Worm (Caenorhabditis elegans) whole organism, young adult: ENCODE measurements around the gene F09G2.8.

Experiments
- C06A6.2 ChIP-seq: fragments of 200-800 bp; sonication (Bioruptor generic); conservative IDR thresholded peaks from 2 replicates; pipeline ENCODE4 v1.3.6; 2022; ENCODE audit warnings: missing genetic modification characterization, missing compliant biosample characterization
- F23B12.7 ChIP-seq: sonication (generic microtip); optimal IDR thresholded peaks from 2 replicates; lab custom pipeline; 2017; ENCODE audit warnings: missing genetic modification characterization, mild to moderate bottlenecking, missing compliant biosample characterization, antibody characterized with exemption, moderate library complexity; ENCODE audit not compliant: insufficient read depth
- F49E8.2 ChIP-seq: sonication (generic microtip); optimal IDR thresholded peaks from 3 replicates; lab custom pipeline; 2017; ENCODE audit warnings: missing genetic modification characterization, mild to moderate bottlenecking, missing compliant biosample characterization, antibody characterized with exemption, moderate library complexity; ENCODE audit not compliant: insufficient read depth
- K12H6.12 ChIP-seq: fragments of 200-800 bp; sonication (Bioruptor generic); optimal IDR thresholded peaks from 2 replicates; lab custom pipeline; 2018; ENCODE audit warnings: mild to moderate bottlenecking, missing genetic modification characterization, missing compliant biosample characterization
- T07F8.4 ChIP-seq: sonication (generic microtip); optimal IDR thresholded peaks from 2 replicates; lab custom pipeline; 2016; ENCODE audit warnings: mild to moderate bottlenecking, missing genetic modification characterization, moderate library complexity, missing compliant biosample characterization
- Y53G8AR.9 ChIP-seq: fragments of 200-800 bp; sonication (Bioruptor generic); conservative IDR thresholded peaks from 2 replicates; pipeline ENCODE4 v1.3.6; 2022; ENCODE audit warnings: missing genetic modification reagents, missing genetic modification characterization, missing compliant biosample characterization
- Y56A3A.18 ChIP-seq: fragments of 200-800 bp; sonication (Bioruptor generic); IDR thresholded peaks from 2 replicates; pipeline ENCODE4 v1.3.6; 2022; ENCODE audit warnings: missing genetic modification reagents, missing genetic modification characterization, missing compliant biosample characterization
- ZK185.1 ChIP-seq: sonication (generic microtip); optimal IDR thresholded peaks from 2 replicates; lab custom pipeline; 2016; ENCODE audit warnings: mild to moderate bottlenecking, missing genetic modification characterization, missing compliant biosample characterization; ENCODE audit not compliant: poor library complexity, severe bottlenecking
- atf-7 ChIP-seq: sonication (generic microtip); optimal IDR thresholded peaks from 2 replicates; lab custom pipeline; 2017; ENCODE audit warnings: mild to moderate bottlenecking, missing genetic modification characterization, missing compliant biosample characterization
- attf-3 ChIP-seq: fragments of 200-800 bp; sonication (Bioruptor generic); conservative IDR thresholded peaks from 2 replicates; pipeline ENCODE4 v1.3.6; 2022; ENCODE audit warnings: missing genetic modification reagents, missing genetic modification characterization, missing compliant biosample characterization
- cebp-2 ChIP-seq: fragments of 200-800 bp; sonication (Bioruptor generic); IDR thresholded peaks from 2 replicates; pipeline ENCODE4 v1.3.6; 2022; ENCODE audit warnings: missing genetic modification characterization, missing compliant biosample characterization
- ceh-100 ChIP-seq: fragments of 200-800 bp; sonication (Bioruptor generic); IDR thresholded peaks from 2 replicates; pipeline ENCODE4 v1.3.6; 2022; ENCODE audit warnings: missing genetic modification reagents, missing genetic modification characterization, missing compliant biosample characterization
- ceh-27 ChIP-seq: fragments of 200-800 bp; sonication (Bioruptor generic); optimal IDR thresholded peaks from 2 replicates; lab custom pipeline; 2018; ENCODE audit warnings: mild to moderate bottlenecking, missing genetic modification characterization, moderate library complexity, missing compliant biosample characterization
- ceh-40 ChIP-seq: fragments of 200-800 bp; sonication (Bioruptor generic); IDR thresholded peaks from 2 replicates; pipeline ENCODE4 v1.3.6; 2022; ENCODE audit warnings: missing genetic modification characterization, missing compliant biosample characterization
- ceh-58 ChIP-seq: fragments of 200-800 bp; sonication (Bioruptor generic); IDR thresholded peaks from 2 replicates; pipeline ENCODE4 v1.3.6; 2022; ENCODE audit warnings: missing genetic modification characterization, missing compliant biosample characterization
- die-1 ChIP-seq: sonication (generic microtip); optimal IDR thresholded peaks from 2 replicates; lab custom pipeline; 2016; ENCODE audit warnings: missing genotype, mild to moderate bottlenecking, missing genetic modification characterization, missing compliant biosample characterization
- dox-1 ChIP-seq: fragments of 200-800 bp; sonication (Bioruptor generic); IDR thresholded peaks from 2 replicates; pipeline ENCODE4 v1.3.6; 2022; ENCODE audit warnings: missing genetic modification reagents, missing genetic modification characterization, missing compliant biosample characterization
- dpff-1 ChIP-seq: sonication (generic microtip); optimal IDR thresholded peaks from 2 replicates; lab custom pipeline; 2017; ENCODE audit warnings: mild to moderate bottlenecking, missing genetic modification characterization, missing compliant biosample characterization
- ekl-4 ChIP-seq: fragments of 200-800 bp; sonication (Bioruptor generic); IDR thresholded peaks from 2 replicates; pipeline ENCODE4 v1.3.6; 2022; ENCODE audit warnings: missing genetic modification reagents, missing genetic modification characterization, missing compliant biosample characterization
- hlh-26 ChIP-seq: fragments of 200-800 bp; sonication (Bioruptor generic); conservative IDR thresholded peaks from 2 replicates; pipeline ENCODE4 v1.3.6; 2022; ENCODE audit warnings: missing genetic modification reagents, missing genetic modification characterization, missing compliant biosample characterization
- let-526 ChIP-seq: fragments of 200-800 bp; sonication (Bioruptor generic); IDR thresholded peaks from 2 replicates; pipeline ENCODE4 v1.3.6; 2022; ENCODE audit warnings: missing genetic modification reagents, missing genetic modification characterization, missing compliant biosample characterization
- let-607 ChIP-seq, 2 experiments: fragments of 200-800 bp in 1 of 2; sonication (Bioruptor generic) in 1 of 2; sonication (generic microtip) in 1 of 2; optimal IDR thresholded peaks; 2 replicates each; lab custom pipeline; 2016 to 2018; ENCODE audit warnings: mild to moderate bottlenecking in 2 of 2, missing compliant biosample characterization in 2 of 2, missing genetic modification characterization in 2 of 2, moderate library complexity in 2 of 2, missing genotype in 1 of 2
- lin-26 ChIP-seq: fragments of 200-800 bp; sonication (Bioruptor generic); IDR thresholded peaks from 2 replicates; pipeline ENCODE4 v1.3.6; 2022; ENCODE audit warnings: missing genetic modification reagents, missing genetic modification characterization, missing compliant biosample characterization
- madf-3 ChIP-seq: fragments of 200-800 bp; sonication (Bioruptor generic); IDR thresholded peaks from 2 replicates; pipeline ENCODE4 v1.3.6; 2022; ENCODE audit warnings: missing genetic modification reagents, missing genetic modification characterization, missing compliant biosample characterization
- madf-6 ChIP-seq: fragments of 200-800 bp; sonication (Bioruptor generic); IDR thresholded peaks from 2 replicates; pipeline ENCODE4 v1.3.6; 2022; ENCODE audit warnings: missing genetic modification reagents, missing genetic modification characterization, missing compliant biosample characterization
- madf-8 ChIP-seq: fragments of 200-800 bp; sonication (Bioruptor generic); conservative IDR thresholded peaks from 2 replicates; pipeline ENCODE4 v1.3.6; 2022; ENCODE audit warnings: missing genetic modification reagents, missing genetic modification characterization, missing compliant biosample characterization
- mxl-1 ChIP-seq: sonication (generic microtip); optimal IDR thresholded peaks from 2 replicates; lab custom pipeline; 2016; ENCODE audit warnings: missing genetic modification characterization, missing compliant biosample characterization
- nfyb-1 ChIP-seq: fragments of 200-800 bp; sonication (Bioruptor generic); IDR thresholded peaks from 2 replicates; pipeline ENCODE4 v1.3.6; 2022; ENCODE audit warnings: missing genetic modification reagents, missing genetic modification characterization, missing compliant biosample characterization
- nhr-120 ChIP-seq: fragments of 200-800 bp; sonication (Bioruptor generic); IDR thresholded peaks from 2 replicates; pipeline ENCODE4 v1.3.6; 2022; ENCODE audit warnings: missing genetic modification characterization, missing compliant biosample characterization
- nhr-179 ChIP-seq: sonication (generic microtip); optimal IDR thresholded peaks from 2 replicates; lab custom pipeline; 2016; ENCODE audit warnings: mild to moderate bottlenecking, missing genetic modification characterization, missing compliant biosample characterization
- nhr-90 ChIP-seq: sonication (generic microtip); optimal IDR thresholded peaks from 2 replicates; lab custom pipeline; 2016; ENCODE audit warnings: missing genotype, mild to moderate bottlenecking, missing genetic modification characterization, missing compliant biosample characterization
- rcor-1 ChIP-seq: fragments of 200-800 bp; sonication (Bioruptor generic); IDR thresholded peaks from 2 replicates; pipeline ENCODE4 v1.3.6; 2022; ENCODE audit warnings: missing genetic modification reagents, missing genetic modification characterization, missing compliant biosample characterization
- repo-1 ChIP-seq: sonication (generic microtip); optimal IDR thresholded peaks from 2 replicates; lab custom pipeline; 2017; ENCODE audit warnings: mild to moderate bottlenecking, missing genetic modification characterization, missing compliant biosample characterization
- somi-1 ChIP-seq: fragments of 200-800 bp; sonication (Bioruptor generic); optimal IDR thresholded peaks from 2 replicates; lab custom pipeline; 2018; ENCODE audit warnings: mild to moderate bottlenecking, missing genetic modification characterization, missing compliant biosample characterization
- sptf-2 ChIP-seq: fragments of 200-800 bp; sonication (Bioruptor generic); optimal IDR thresholded peaks from 2 replicates; lab custom pipeline; 2018; ENCODE audit warnings: mild to moderate bottlenecking, missing genetic modification characterization, missing compliant biosample characterization
- tbp1 ChIP-seq: fragments of 200-800 bp; sonication (Bioruptor generic); optimal IDR thresholded peaks from 2 replicates; lab custom pipeline; 2018; ENCODE audit warnings: mild to moderate bottlenecking, missing genetic modification characterization, missing compliant biosample characterization
- tbx-9 ChIP-seq: sonication (generic microtip); optimal IDR thresholded peaks from 2 replicates; lab custom pipeline; 2016; ENCODE audit warnings: borderline replicate concordance, missing genetic modification characterization, inconsistent platforms, missing compliant biosample characterization
- unc-62 ChIP-seq: fragments of 150-350 bp; optimal IDR thresholded peaks from 2 replicates; lab custom pipeline; 2014; ENCODE audit warnings: missing biosample characterization, missing genetic modification reagents, missing genetic modification characterization
- xnd-1 ChIP-seq: sonication (generic microtip); optimal IDR thresholded peaks from 2 replicates; lab custom pipeline; 2016; ENCODE audit warnings: missing genotype, missing genetic modification reagents, missing genetic modification characterization, missing compliant biosample characterization
- ztf-28 ChIP-seq: fragments of 200-800 bp; sonication (Bioruptor generic); IDR thresholded peaks from 2 replicates; pipeline ENCODE4 v1.3.6; 2022; ENCODE audit warnings: missing genetic modification reagents, missing genetic modification characterization, missing compliant biosample characterization

Gene F09G2.8

ce11 chrV:7197036-7197435 lies 3.6 kb upstream of the F09G2.8 start:
- TF ChIP-seq atf-7 (tag; lab: Kevin White, UChicago) (no peak), nhr-179 (no peak), let-607 (tag; optimal IDR thresholded peaks at IDR 0.05; lab: Kevin White, UChicago) (no peak), Y56A3A.18 (no peak), dpff-1 (no peak), ZK185.1 (no peak), let-526 (GFP tag; lab: Robert Waterston, UW) (no peak), nhr-90 (tag; lab: Kevin White, UChicago) (no peak), tbx-9 (tag; lab: Kevin White, UChicago) (no peak), tbp1 (GFP tag; lab: Kevin White, UChicago) (peak; percentile 3), dox-1 (no peak), rcor-1 (GFP tag; lab: Robert Waterston, UW) (0 out of 2 replicates have a peak, but pooled peaks have one; percentile 39), madf-3 (GFP tag; lab: Robert Waterston, UW) (peak; percentile 91), ceh-100 (GFP tag; lab: Robert Waterston, UW) (no peak), ekl-4 (GFP tag; lab: Robert Waterston, UW) (peak; percentile 57; the same call in 1 of the 2 replicates), C06A6.2 (GFP tag; lab: Robert Waterston, UW) (no peak), ztf-28 (GFP tag; lab: Robert Waterston, UW) (no peak), ceh-27 (GFP tag; lab: Kevin White, UChicago) (no peak), madf-6 (GFP tag; lab: Robert Waterston, UW) (peak; percentile 55), xnd-1 (tag; lab: Kevin White, UChicago) (no peak), Y53G8AR.9 (GFP tag; lab: Robert Waterston, UW) (0 out of 2 replicates have a peak, but pooled peaks have one; percentile 58), nfyb-1 (GFP tag; lab: Robert Waterston, UW) (no peak), attf-3 (GFP tag; lab: Robert Waterston, UW) (no peak), mxl-1 (tag; lab: Kevin White, UChicago) (no peak), unc-62 (no peak), F23B12.7 (tag; lab: Kevin White, UChicago) (no peak), hlh-26 (GFP tag; lab: Robert Waterston, UW) (no peak), F49E8.2 (tag; lab: Kevin White, UChicago) (peak; percentile 16), nhr-120 (GFP tag; lab: Robert Waterston, UW) (no peak), lin-26 (peak; percentile 49; the same call in 1 of the 2 replicates), K12H6.12 (no peak), T07F8.4 (no peak), repo-1 (tag; lab: Kevin White, UChicago) (no peak), ceh-40 (0 out of 2 replicates have a peak, but pooled peaks have one; percentile 3), madf-8 (GFP tag; lab: Robert Waterston, UW) (no peak), cebp-2 (GFP tag; lab: Robert Waterston, UW) (no peak), ceh-58 (GFP tag; lab: Robert Waterston, UW) (0 out of 2 replicates have a peak, but pooled peaks have one; percentile 52), sptf-2 (GFP tag; lab: Kevin White, UChicago) (no peak), somi-1 (GFP tag; lab: Kevin White, UChicago) (no peak), die-1 (no peak)
